Fruit fly (Drosophila melanogaster) whole organism, embryonic: ENCODE measurements around the gene lqfR.

Experiments
- Antp ChIP-seq: fragments of 200-800 bp; sonication (Bioruptor generic); optimal IDR thresholded peaks from 3 replicates; lab custom pipeline; 2016; ENCODE audit warnings: missing biosample characterization, missing genetic modification characterization
- CG10147 ChIP-seq: fragments of 200-800 bp; sonication (Bioruptor generic); optimal IDR thresholded peaks from 2 replicates; lab custom pipeline; 2019; ENCODE audit warnings: missing biosample characterization, mild to moderate bottlenecking, missing genetic modification characterization, moderate library complexity
- CG11560 ChIP-seq: fragments of 200-800 bp; sonication (Bioruptor generic); IDR thresholded peaks from 3 replicates; pipeline ENCODE4 v1.3.6; 2022; ENCODE audit warnings: missing biosample characterization, missing genetic modification characterization
- CG12071 ChIP-seq: fragments of 200-800 bp; sonication (Bioruptor generic); optimal IDR thresholded peaks from 3 replicates; lab custom pipeline; 2018; ENCODE audit warnings: missing biosample characterization, mild to moderate bottlenecking, missing genetic modification characterization
- CG1233 ChIP-seq: fragments of 200-800 bp; sonication (Bioruptor generic); optimal IDR thresholded peaks from 4 replicates; lab custom pipeline; 2018; ENCODE audit warnings: missing biosample characterization, mild to moderate bottlenecking, missing genetic modification characterization
- CG12744 ChIP-seq: fragments of 200-800 bp; sonication (Bioruptor generic); optimal IDR thresholded peaks from 2 replicates; lab custom pipeline; 2016; ENCODE audit warnings: missing biosample characterization, missing genetic modification characterization
- CG13624 ChIP-seq: fragments of 200-800 bp; sonication (Bioruptor generic); optimal IDR thresholded peaks from 2 replicates; lab custom pipeline; 2016; ENCODE audit warnings: missing biosample characterization, missing genetic modification characterization
- CG14667 ChIP-seq: fragments of 200-800 bp; sonication (Bioruptor generic); IDR thresholded peaks from 2 replicates; pipeline ENCODE4 v1.3.6; 2022; ENCODE audit warnings: missing biosample characterization, missing genetic modification characterization
- CG15514 ChIP-seq: fragments of 200-800 bp; sonication (Bioruptor generic); optimal IDR thresholded peaks from 3 replicates; lab custom pipeline; 2017; ENCODE audit warnings: missing biosample characterization, missing genetic modification characterization, mild to moderate bottlenecking, moderate library complexity, missing genetic modification reagents
- CG31388 ChIP-seq: fragments of 200-800 bp; sonication (Bioruptor generic); optimal IDR thresholded peaks from 2 replicates; lab custom pipeline; 2016; ENCODE audit warnings: missing biosample characterization, missing genetic modification characterization
- CG34224 ChIP-seq: fragments of 200-800 bp; sonication (Bioruptor generic); IDR thresholded peaks from 3 replicates; pipeline ENCODE4 v1.3.6; 2022; ENCODE audit warnings: missing biosample characterization, missing genetic modification characterization; ENCODE audit not compliant: partially characterized antibody
- CG4404 ChIP-seq: fragments of 200-800 bp; sonication (Bioruptor generic); IDR thresholded peaks from 2 replicates; pipeline ENCODE4 v1.3.6; 2022; ENCODE audit warnings: missing biosample characterization, missing genetic modification characterization
- CG5180 ChIP-seq: fragments of 200-800 bp; sonication (Bioruptor generic); optimal IDR thresholded peaks from 3 replicates; lab custom pipeline; 2017; ENCODE audit warnings: missing biosample characterization, missing genetic modification characterization, mild to moderate bottlenecking, moderate library complexity, missing genetic modification reagents
- CG6683 ChIP-seq: fragments of 200-800 bp; sonication (Bioruptor generic); optimal IDR thresholded peaks from 2 replicates; lab custom pipeline; 2017; ENCODE audit warnings: missing biosample characterization, mild to moderate bottlenecking, missing genetic modification characterization, missing genetic modification reagents
- CG6791 ChIP-seq: fragments of 200-800 bp; sonication (Bioruptor generic); IDR thresholded peaks from 3 replicates; pipeline ENCODE4 v1.3.6; 2022; ENCODE audit warnings: missing biosample characterization, missing genetic modification characterization; ENCODE audit not compliant: partially characterized antibody
- CG7357 ChIP-seq: fragments of 200-800 bp; sonication (Bioruptor generic); IDR thresholded peaks from 3 replicates; pipeline ENCODE4 v1.3.6; 2022; ENCODE audit warnings: missing biosample characterization, missing genetic modification characterization
- CG7745 ChIP-seq: fragments of 200-800 bp; sonication (Bioruptor generic); optimal IDR thresholded peaks from 2 replicates; lab custom pipeline; 2018; ENCODE audit warnings: missing biosample characterization, mild to moderate bottlenecking, missing genetic modification characterization, moderate library complexity
- CG7928 ChIP-seq: fragments of 200-800 bp; sonication (Bioruptor generic); optimal IDR thresholded peaks from 2 replicates; lab custom pipeline; 2017; ENCODE audit warnings: missing biosample characterization, mild to moderate bottlenecking, missing genetic modification characterization
- CG7963 ChIP-seq: fragments of 200-800 bp; sonication (Bioruptor generic); IDR thresholded peaks from 3 replicates; pipeline ENCODE4 v1.3.6; 2022; ENCODE audit warnings: missing biosample characterization, missing genetic modification characterization; ENCODE audit not compliant: partially characterized antibody
- CG8281 ChIP-seq: fragments of 200-800 bp; sonication (Bioruptor generic); optimal IDR thresholded peaks from 2 replicates; lab custom pipeline; 2018; ENCODE audit warnings: missing biosample characterization, mild to moderate bottlenecking, missing genetic modification characterization, moderate library complexity
- D19B ChIP-seq: fragments of 200-800 bp; sonication (Bioruptor generic); optimal IDR thresholded peaks from 2 replicates; lab custom pipeline; 2017; ENCODE audit warnings: missing biosample characterization, mild to moderate bottlenecking, missing genetic modification characterization
- Deaf1 ChIP-seq: fragments of 200-800 bp; optimal IDR thresholded peaks from 3 replicates; lab custom pipeline; 2019; ENCODE audit warnings: missing biosample characterization, mild to moderate bottlenecking, missing genetic modification characterization, moderate library complexity
- Dip3 ChIP-seq: fragments of 200-800 bp; sonication (Bioruptor generic); optimal IDR thresholded peaks from 3 replicates; lab custom pipeline; 2016; ENCODE audit warnings: missing biosample characterization, missing genetic modification characterization
- Doc3 ChIP-seq: fragments of 200-800 bp; sonication (Bioruptor generic); IDR thresholded peaks from 3 replicates; pipeline ENCODE4 v1.3.6; 2022; ENCODE audit warnings: missing biosample characterization, missing genetic modification characterization; ENCODE audit not compliant: partially characterized antibody
- HmgD ChIP-seq: fragments of 200-800 bp; sonication (Bioruptor generic); optimal IDR thresholded peaks from 3 replicates; lab custom pipeline; 2016; ENCODE audit warnings: missing biosample characterization, missing genetic modification characterization
- Hmx ChIP-seq: fragments of 200-800 bp; sonication (Bioruptor generic); optimal IDR thresholded peaks from 2 replicates; lab custom pipeline; 2016; ENCODE audit warnings: missing biosample characterization, missing genetic modification characterization
- Hr51 ChIP-seq, 2 experiments: fragments of 200-800 bp; sonication (Bioruptor generic); optimal IDR thresholded peaks; 2 replicates in 1 of 2; 3 replicates in 1 of 2; lab custom pipeline; 2016 to 2018; ENCODE audit warnings: missing biosample characterization in 2 of 2, missing genetic modification characterization in 2 of 2, mild to moderate bottlenecking in 1 of 2, moderate library complexity in 1 of 2
- Lhr ChIP-seq: fragments of 200-800 bp; sonication (Bioruptor generic); optimal IDR thresholded peaks from 3 replicates; lab custom pipeline; 2017; ENCODE audit warnings: mild to moderate bottlenecking, missing biosample characterization, missing genetic modification reagents, missing genetic modification characterization
- Max ChIP-seq: fragments of 200-800 bp; sonication (Bioruptor generic); optimal IDR thresholded peaks from 2 replicates; lab custom pipeline; 2016; ENCODE audit warnings: missing biosample characterization, mild to moderate bottlenecking, missing genetic modification characterization
- NfI ChIP-seq: fragments of 200-800 bp; sonication (Bioruptor generic); optimal IDR thresholded peaks from 3 replicates; lab custom pipeline; 2018; ENCODE audit warnings: missing biosample characterization, mild to moderate bottlenecking, missing genetic modification characterization, moderate library complexity
- Side ChIP-seq: fragments of 200-800 bp; sonication (Bioruptor generic); optimal IDR thresholded peaks from 2 replicates; lab custom pipeline; 2016; ENCODE audit warnings: missing biosample characterization, missing genetic modification characterization
- ab ChIP-seq: fragments of 200-800 bp; sonication (Bioruptor generic); optimal IDR thresholded peaks from 2 replicates; lab custom pipeline; 2016; ENCODE audit warnings: missing biosample characterization, missing genetic modification characterization
- cas ChIP-seq: fragments of 200-800 bp; sonication (Bioruptor generic); IDR thresholded peaks from 2 replicates; pipeline ENCODE4 v1.3.6; 2022; ENCODE audit warnings: missing biosample characterization, missing genetic modification characterization
- croc ChIP-seq: fragments of 200-800 bp; sonication (Bioruptor generic); conservative IDR thresholded peaks from 3 replicates; pipeline ENCODE4 v1.3.6; 2022; ENCODE audit warnings: missing biosample characterization, missing genetic modification characterization
- dmrt11E ChIP-seq: fragments of 200-800 bp; sonication (Bioruptor generic); optimal IDR thresholded peaks from 3 replicates; lab custom pipeline; 2018; ENCODE audit warnings: missing biosample characterization, mild to moderate bottlenecking, missing genetic modification characterization, moderate library complexity
- dpn ChIP-seq, 2 experiments: fragments of 200-800 bp; sonication (Bioruptor generic); optimal IDR thresholded peaks; 3 replicates each; lab custom pipeline; 2016; ENCODE audit warnings: missing biosample characterization in 2 of 2, missing genetic modification characterization in 2 of 2
- dysf ChIP-seq: fragments of 200-800 bp; sonication (Bioruptor generic); IDR thresholded peaks from 3 replicates; pipeline ENCODE4 v1.3.6; 2022; ENCODE audit warnings: missing biosample characterization, missing genetic modification characterization
- en ChIP-seq: fragments of 200-800 bp; sonication (Bioruptor generic); optimal IDR thresholded peaks from 2 replicates; lab custom pipeline; 2016; ENCODE audit warnings: missing biosample characterization, missing genetic modification characterization
- esg ChIP-seq: fragments of 200-800 bp; sonication (Bioruptor generic); conservative IDR thresholded peaks from 2 replicates; pipeline ENCODE4 v1.3.6; 2022; ENCODE audit warnings: missing biosample characterization, missing genetic modification characterization
- eyg ChIP-seq: fragments of 200-800 bp; sonication (Bioruptor generic); optimal IDR thresholded peaks from 3 replicates; lab custom pipeline; 2016; ENCODE audit warnings: missing biosample characterization, missing genetic modification characterization
- fd102C ChIP-seq: fragments of 200-800 bp; sonication (Bioruptor generic); optimal IDR thresholded peaks from 2 replicates; lab custom pipeline; 2018; ENCODE audit warnings: missing biosample characterization, mild to moderate bottlenecking, missing genetic modification characterization, moderate library complexity
- fd64A ChIP-seq: fragments of 200-800 bp; sonication (Bioruptor generic); optimal IDR thresholded peaks from 3 replicates; lab custom pipeline; 2018; ENCODE audit warnings: missing biosample characterization, mild to moderate bottlenecking, missing genetic modification characterization
- ftz-f1 ChIP-seq: fragments of 200-800 bp; sonication (Bioruptor generic); optimal IDR thresholded peaks from 2 replicates; lab custom pipeline; 2016; ENCODE audit warnings: missing biosample characterization, missing genetic modification characterization
- gsb-n ChIP-seq: fragments of 200-800 bp; sonication (Bioruptor generic); optimal IDR thresholded peaks from 3 replicates; lab custom pipeline; 2018; ENCODE audit warnings: missing biosample characterization, mild to moderate bottlenecking, missing genetic modification characterization
- ind ChIP-seq: fragments of 200-800 bp; sonication (Bioruptor generic); optimal IDR thresholded peaks from 3 replicates; lab custom pipeline; 2016; ENCODE audit warnings: missing biosample characterization, missing genetic modification characterization
- jigr1 ChIP-seq: fragments of 200-800 bp; sonication (Bioruptor generic); IDR thresholded peaks from 3 replicates; pipeline ENCODE4 v1.3.6; 2022; ENCODE audit warnings: missing biosample characterization, missing genetic modification characterization
- pfk ChIP-seq: fragments of 200-800 bp; sonication (Bioruptor generic); optimal IDR thresholded peaks from 2 replicates; lab custom pipeline; 2018; ENCODE audit warnings: missing biosample characterization, mild to moderate bottlenecking, missing genetic modification characterization, moderate library complexity
- so ChIP-seq: fragments of 200-800 bp; sonication (Bioruptor generic); IDR thresholded peaks from 3 replicates; pipeline ENCODE4 v1.3.6; 2022; ENCODE audit warnings: missing biosample characterization, missing genetic modification characterization

lqfR gene

DNA sequence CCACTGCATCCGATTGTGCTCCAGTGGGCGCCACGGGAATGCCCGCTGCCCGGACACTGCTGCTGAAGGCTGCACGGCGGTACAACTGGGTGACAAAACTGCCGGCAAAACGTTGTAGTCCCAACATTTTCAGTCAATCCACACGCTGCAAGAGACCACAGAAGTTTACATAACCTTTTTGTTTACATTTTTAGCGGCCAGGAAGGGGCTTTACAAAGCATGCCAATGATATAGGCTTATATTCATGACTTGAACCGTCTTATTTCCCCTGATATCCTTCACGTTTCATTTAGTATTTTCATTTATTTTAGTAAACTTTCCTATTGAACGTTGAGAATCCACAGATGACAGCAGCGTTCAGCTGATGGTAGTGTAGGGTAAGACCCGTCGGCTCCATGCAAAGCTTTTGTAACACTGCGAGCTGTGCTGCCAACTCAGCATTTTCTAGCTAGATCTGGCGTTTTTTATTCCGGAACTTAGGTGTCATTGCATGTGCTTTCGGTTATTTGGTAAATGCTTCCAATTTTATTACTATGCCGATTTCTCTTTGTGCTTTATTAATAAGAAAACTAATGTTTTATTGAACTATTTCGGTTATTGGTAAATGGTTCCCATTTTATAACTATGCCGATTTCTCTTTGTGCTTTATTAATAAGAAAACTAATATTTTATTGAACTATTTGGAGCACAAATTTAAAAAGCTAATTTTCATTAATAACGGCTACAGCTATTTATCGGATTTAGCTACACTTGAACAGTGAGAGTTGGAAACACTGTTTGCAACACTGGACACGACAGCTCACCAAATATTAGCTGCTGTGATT, at the start of gene lqfR, which contains the start of gene CG13850 (continued):
- no peak for TF ChIP-seq CG5180
- peak; percentile 84 to 88 for TF ChIP-seq dpn (GFP tag; optimal IDR thresholded peaks at IDR 0.05; lab: Kevin White, UChicago)
- no peak for TF ChIP-seq Deaf1 (tag; lab: Kevin White, UChicago)
- TF ChIP-seq cas (GFP tag; lab: Robert Waterston, UW), result no peak
- no peak for TF ChIP-seq gsb-n (tag; lab: Kevin White, UChicago)
- peak; percentile 6 for TF ChIP-seq CG10147 (GFP tag; lab: Kevin White, UChicago)
- peak in 1 of 2 experiments; percentile 80 for TF ChIP-seq Hr51 (GFP tag; optimal IDR thresholded peaks at IDR 0.05; lab: Kevin White, UChicago)
- TF ChIP-seq CG14667 (GFP tag; lab: Robert Waterston, UW), result peak; percentile 25; the same call in 1 of the 2 replicates
- TF ChIP-seq Dip3 (GFP tag; lab: Kevin White, UChicago), result peak; percentile 80
- TF ChIP-seq CG1233 (GFP tag; lab: Kevin White, UChicago), result peak; percentile 58
- peak; percentile 81 for TF ChIP-seq CG13624 (GFP tag; lab: Kevin White, UChicago)
- no peak for TF ChIP-seq CG31388 (GFP tag; lab: Kevin White, UChicago)
- TF ChIP-seq en (GFP tag; lab: Kevin White, UChicago), result peak; percentile 54
- no peak; the same call in 2 of the 3 replicates for TF ChIP-seq CG11560 (tag; lab: Robert Waterston, UW)
- TF ChIP-seq D19B (GFP tag; lab: Kevin White, UChicago), result peak; percentile 66
- peak; percentile 22 for TF ChIP-seq CG7928
- TF ChIP-seq CG12744 (GFP tag; lab: Kevin White, UChicago), result peak; percentile 60
- TF ChIP-seq CG34224 (GFP tag; lab: Robert Waterston, UW), result no peak; the same call in 2 of the 3 replicates
- TF ChIP-seq CG15514 (GFP tag; lab: Kevin White, UChicago), result peak; percentile 73
- TF ChIP-seq jigr1, result no peak
- TF ChIP-seq HmgD (GFP tag; lab: Kevin White, UChicago), result peak; percentile 76
- peak; percentile 12 for TF ChIP-seq ftz-f1 (GFP tag; lab: Kevin White, UChicago)
- TF ChIP-seq Hmx (GFP tag; lab: Kevin White, UChicago), result peak; percentile 53
- TF ChIP-seq CG7963 (GFP tag; lab: Robert Waterston, UW), result no peak
- no peak for TF ChIP-seq Doc3 (GFP tag; lab: Robert Waterston, UW)
- no peak for TF ChIP-seq fd102C (GFP tag; lab: Kevin White, UChicago)
- TF ChIP-seq CG4404 (GFP tag; lab: Robert Waterston, UW), result peak; percentile 66; the same call in 1 of the 2 replicates
- peak; percentile 53 for TF ChIP-seq Lhr
- peak; percentile 75 for TF ChIP-seq NfI (GFP tag; lab: Kevin White, UChicago)
- TF ChIP-seq ind, result peak; percentile 78
- peak; percentile 39; the same call in 1 of the 3 replicates for TF ChIP-seq croc (GFP tag; lab: Robert Waterston, UW)
- TF ChIP-seq pfk (GFP tag; lab: Kevin White, UChicago), result peak; percentile 11
- no peak for TF ChIP-seq fd64A (GFP tag; lab: Kevin White, UChicago)
- TF ChIP-seq Side (GFP tag; lab: Kevin White, UChicago), result peak; percentile 66
- TF ChIP-seq dysf (GFP tag; lab: Robert Waterston, UW), result peak; percentile 75; the same call in 2 of the 3 replicates
- peak; percentile 69 for TF ChIP-seq Antp (GFP tag; lab: Kevin White, UChicago)
- peak; percentile 44 for TF ChIP-seq CG8281
- TF ChIP-seq CG7745, result no peak
- 0 out of 3 replicates have a peak, but pooled peaks have one; percentile 7 for TF ChIP-seq CG7357 (GFP tag; lab: Robert Waterston, UW)
- TF ChIP-seq Max (GFP tag; lab: Kevin White, UChicago), result peak; percentile 86
- no peak for TF ChIP-seq CG12071 (GFP tag; lab: Kevin White, UChicago)
- no peak for TF ChIP-seq CG6791 (GFP tag; lab: Robert Waterston, UW)
- TF ChIP-seq eyg, result peak; percentile 39
- peak; percentile 28 for TF ChIP-seq ab
- peak; percentile 45 for TF ChIP-seq CG6683 (GFP tag; lab: Kevin White, UChicago)
- TF ChIP-seq dmrt11E (tag; lab: Kevin White, UChicago), result peak; percentile 68
- TF ChIP-seq esg (GFP tag; lab: Robert Waterston, UW), result peak; percentile 53; the same call in 1 of the 2 replicates
- TF ChIP-seq so, result no peak
